Worm (Caenorhabditis elegans) whole organism, mixed stage, embryonic: ENCODE measurements around the gene trpp-4.

Experiments
- bed-3 ChIP-seq: fragments of 200-800 bp; sonication (Bioruptor generic); optimal IDR thresholded peaks from 3 replicates; lab custom pipeline; 2018; ENCODE audit warnings: mild to moderate bottlenecking, missing genetic modification characterization, moderate library complexity, missing compliant biosample characterization
- blmp-1 ChIP-seq: fragments of 150-350 bp; optimal IDR thresholded peaks from 2 replicates; lab custom pipeline; 2014; ENCODE audit warnings: missing biosample characterization, missing genetic modification characterization
- ceh-39 ChIP-seq: fragments of 150-350 bp; optimal IDR thresholded peaks from 2 replicates; lab custom pipeline; 2014; ENCODE audit warnings: missing biosample characterization, missing genetic modification characterization
- ceh-43 ChIP-seq: fragments of 200-800 bp; sonication (Bioruptor generic); optimal IDR thresholded peaks from 2 replicates; lab custom pipeline; 2018; ENCODE audit warnings: mild to moderate bottlenecking, missing genetic modification characterization, moderate library complexity, missing compliant biosample characterization
- ceh-83 ChIP-seq: fragments of 200-800 bp; sonication (Bioruptor generic); optimal IDR thresholded peaks from 2 replicates; lab custom pipeline; 2018; ENCODE audit warnings: mild to moderate bottlenecking, missing genetic modification characterization, missing compliant biosample characterization
- ces-1 ChIP-seq: fragments of 150-350 bp; optimal IDR thresholded peaks from 2 replicates; lab custom pipeline; 2014; ENCODE audit warnings: missing biosample characterization, missing genetic modification reagents, missing genetic modification characterization
- cnd-1 ChIP-seq: fragments of 200-800 bp; sonication (Bioruptor generic); optimal IDR thresholded peaks from 2 replicates; lab custom pipeline; 2018; ENCODE audit warnings: mild to moderate bottlenecking, missing genetic modification characterization, missing compliant biosample characterization
- drap-1 ChIP-seq: fragments of 200-800 bp; sonication (Bioruptor generic); optimal IDR thresholded peaks from 3 replicates; lab custom pipeline; 2018; ENCODE audit warnings: mild to moderate bottlenecking, missing genetic modification characterization, missing compliant biosample characterization
- elt-1 ChIP-seq: sonication (generic microtip); optimal IDR thresholded peaks from 2 replicates; lab custom pipeline; 2017; ENCODE audit warnings: missing genetic modification characterization, mild to moderate bottlenecking, missing compliant biosample characterization, antibody characterized with exemption, moderate library complexity, borderline replicate concordance; ENCODE audit not compliant: insufficient read depth
- elt-3 ChIP-seq: fragments of 150-350 bp; optimal IDR thresholded peaks from 2 replicates; lab custom pipeline; 2014; ENCODE audit warnings: missing biosample characterization, missing genetic modification characterization
- flh-1 ChIP-seq: fragments of 200-800 bp; sonication (Bioruptor generic); optimal IDR thresholded peaks from 2 replicates; lab custom pipeline; 2018; ENCODE audit warnings: mild to moderate bottlenecking, missing genetic modification characterization, moderate library complexity, missing compliant biosample characterization
- ham-2 ChIP-seq: fragments of 200-800 bp; sonication (Bioruptor generic); optimal IDR thresholded peaks from 2 replicates; lab custom pipeline; 2018; ENCODE audit warnings: mild to moderate bottlenecking, missing genetic modification characterization, missing compliant biosample characterization
- hlh-1 ChIP-seq: fragments of 150-350 bp; optimal IDR thresholded peaks from 2 replicates; lab custom pipeline; 2014; ENCODE audit warnings: missing biosample characterization, missing genetic modification reagents, missing genetic modification characterization
- lin-13 ChIP-seq: fragments of 150-350 bp; optimal IDR thresholded peaks from 2 replicates; lab custom pipeline; 2014; ENCODE audit warnings: missing biosample characterization, missing genetic modification characterization
- lin-32 ChIP-seq: fragments of 200-800 bp; sonication (Bioruptor generic); optimal IDR thresholded peaks from 2 replicates; lab custom pipeline; 2018; ENCODE audit warnings: mild to moderate bottlenecking, missing genetic modification characterization, missing compliant biosample characterization
- lsy-2 ChIP-seq: fragments of 150-350 bp; optimal IDR thresholded peaks from 2 replicates; lab custom pipeline; 2014; ENCODE audit warnings: missing biosample characterization, missing genetic modification characterization
- mab-5 ChIP-seq: fragments of 150-350 bp; optimal IDR thresholded peaks from 2 replicates; lab custom pipeline; 2014; ENCODE audit warnings: missing biosample characterization, missing genetic modification characterization
- mep-1 ChIP-seq: fragments of 150-350 bp; optimal IDR thresholded peaks from 2 replicates; lab custom pipeline; 2017; ENCODE audit warnings: missing biosample characterization, missing genetic modification reagents, missing genetic modification characterization, inconsistent platforms
- mls-2 ChIP-seq: sonication (generic microtip); optimal IDR thresholded peaks from 2 replicates; lab custom pipeline; 2016; ENCODE audit warnings: mild to moderate bottlenecking, missing genetic modification characterization, moderate library complexity, missing compliant biosample characterization
- nhr-12 ChIP-seq: fragments of 150-350 bp; optimal IDR thresholded peaks from 2 replicates; lab custom pipeline; 2014; ENCODE audit warnings: missing biosample characterization, missing genetic modification characterization
- nhr-2 ChIP-seq: fragments of 150-350 bp; optimal IDR thresholded peaks from 2 replicates; lab custom pipeline; 2014; ENCODE audit warnings: missing biosample characterization, missing genetic modification characterization
- nhr-237 ChIP-seq: fragments of 150-350 bp; optimal IDR thresholded peaks from 2 replicates; lab custom pipeline; 2014; ENCODE audit warnings: missing biosample characterization, missing genetic modification characterization
- pha-4 ChIP-seq: fragments of 150-350 bp; optimal IDR thresholded peaks from 2 replicates; lab custom pipeline; 2018; ENCODE audit warnings: missing biosample characterization, missing genetic modification reagents, missing genetic modification characterization
- sem-2 ChIP-seq: fragments of 200-800 bp; sonication (Bioruptor generic); optimal IDR thresholded peaks from 2 replicates; lab custom pipeline; 2018; ENCODE audit warnings: mild to moderate bottlenecking, missing genetic modification characterization, missing compliant biosample characterization
- snpc-4 ChIP-seq: fragments of 150-350 bp; optimal IDR thresholded peaks from 2 replicates; lab custom pipeline; 2014; ENCODE audit warnings: missing biosample characterization, missing genetic modification characterization
- sptf-1 ChIP-seq: sonication (generic microtip); optimal IDR thresholded peaks from 2 replicates; lab custom pipeline; 2017; ENCODE audit warnings: mild to moderate bottlenecking, missing genetic modification characterization, moderate library complexity, missing compliant biosample characterization
- tbx-8 ChIP-seq: fragments of 200-800 bp; sonication (Bioruptor generic); optimal IDR thresholded peaks from 2 replicates; lab custom pipeline; 2018; ENCODE audit warnings: mild to moderate bottlenecking, missing genetic modification characterization, moderate library complexity, missing compliant biosample characterization
- unc-120 ChIP-seq: sonication (generic microtip); optimal IDR thresholded peaks from 2 replicates; lab custom pipeline; 2017; ENCODE audit warnings: missing genetic modification characterization, missing compliant biosample characterization; ENCODE audit not compliant: poor library complexity, severe bottlenecking
- unc-39 ChIP-seq: fragments of 150-350 bp; optimal IDR thresholded peaks from 2 replicates; lab custom pipeline; 2014; ENCODE audit warnings: missing biosample characterization, missing genetic modification characterization
- unc-62 ChIP-seq: fragments of 150-350 bp; optimal IDR thresholded peaks from 2 replicates; lab custom pipeline; 2014; ENCODE audit warnings: missing biosample characterization, missing genetic modification reagents, missing genetic modification characterization
- zip-8 ChIP-seq: fragments of 150-350 bp; optimal IDR thresholded peaks from 2 replicates; lab custom pipeline; 2014; ENCODE audit warnings: missing biosample characterization, missing genetic modification characterization

trpp-4 gene

ce11 chrV:9386143-9386542 lies 14.0 kb upstream of the trpp-4 start, which contains the start of gene hum-2:
Gene hum-2, plus strand, starts transcription at chrV:9386175.
- no peak for TF ChIP-seq lsy-2 (tag; lab: Kevin White, UChicago)
- TF ChIP-seq ces-1, result no peak
- TF ChIP-seq hlh-1 (tag; lab: Kevin White, UChicago), result no peak
- no peak for TF ChIP-seq ceh-43
- TF ChIP-seq lin-32 (GFP tag; lab: Kevin White, UChicago), result no peak
- no peak for TF ChIP-seq unc-62
- TF ChIP-seq sptf-1, result no peak

DNA sequence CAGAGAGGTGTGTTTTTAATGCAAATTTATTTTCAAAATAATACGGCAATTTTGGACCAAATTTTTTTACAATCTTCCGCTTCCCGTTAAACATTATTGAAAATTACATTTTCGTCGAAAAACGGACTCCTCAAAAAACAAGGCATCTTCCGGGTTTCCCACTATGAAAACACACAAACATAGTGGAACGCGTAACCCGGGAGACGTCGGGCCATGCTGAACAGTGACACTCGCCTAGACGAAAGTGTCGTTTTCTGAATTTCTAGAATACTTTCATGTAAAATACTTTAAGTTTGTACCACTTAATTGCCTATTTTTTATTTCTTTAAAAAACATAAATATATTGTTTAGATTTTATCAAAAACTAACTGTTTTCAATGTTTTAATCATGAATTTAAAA lies 8.2 kb upstream of the trpp-4 start:
- no peak for TF ChIP-seq mab-5 (tag; lab: Kevin White, UChicago)
- TF ChIP-seq unc-39, result no peak
- TF ChIP-seq lsy-2 (tag; lab: Kevin White, UChicago), result no peak
- no peak for TF ChIP-seq bed-3 (GFP tag; lab: Kevin White, UChicago)
- TF ChIP-seq ces-1, result no peak
- no peak for TF ChIP-seq nhr-2 (tag; lab: Kevin White, UChicago)
- TF ChIP-seq sem-2 (GFP tag; lab: Kevin White, UChicago), result no peak
- TF ChIP-seq hlh-1 (tag; lab: Kevin White, UChicago), result no peak
- no peak for TF ChIP-seq elt-1
- no peak for TF ChIP-seq ham-2 (GFP tag; lab: Kevin White, UChicago)
- TF ChIP-seq drap-1 (GFP tag; lab: Kevin White, UChicago), result no peak
- TF ChIP-seq nhr-237 (tag; lab: Kevin White, UChicago), result no peak

DNA sequence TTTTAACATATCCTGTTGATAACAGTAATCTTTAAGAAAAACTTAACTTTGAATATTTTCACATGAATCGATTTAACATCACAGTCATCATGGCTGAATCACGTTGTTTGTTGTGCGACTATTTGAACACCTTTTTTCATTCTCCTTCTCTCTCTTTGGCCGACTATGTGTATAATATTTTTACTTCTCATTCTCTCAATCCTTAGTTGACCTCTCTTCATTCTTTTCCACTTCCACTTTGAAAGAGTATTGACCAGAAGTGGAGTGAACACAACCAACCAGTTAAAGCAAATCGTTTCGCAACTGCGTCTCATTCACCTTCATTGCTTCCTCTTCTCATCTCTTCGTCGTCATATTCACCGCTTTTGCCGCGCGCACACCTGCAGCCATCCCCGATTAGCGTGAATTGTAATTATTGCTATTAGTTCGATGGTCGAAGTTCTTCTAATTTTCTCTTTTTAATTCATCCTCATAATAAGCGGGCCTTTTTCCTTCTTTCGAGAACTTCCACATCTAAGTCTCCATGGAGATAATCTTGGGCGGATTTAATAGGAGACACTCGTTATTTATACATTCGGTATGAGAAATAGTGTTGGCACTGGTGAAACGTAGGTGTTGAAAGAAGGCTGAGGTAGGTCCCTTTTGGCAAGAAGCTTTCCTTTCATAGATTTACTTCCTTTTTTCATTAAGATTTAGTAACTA lies 5.0 kb upstream of the trpp-4 start:
- peak; percentile 45 for TF ChIP-seq ceh-43
- TF ChIP-seq mls-2, result peak; percentile 51
- peak; percentile 90 for TF ChIP-seq ham-2 (GFP tag; lab: Kevin White, UChicago)
- no peak for TF ChIP-seq elt-1

DNA sequence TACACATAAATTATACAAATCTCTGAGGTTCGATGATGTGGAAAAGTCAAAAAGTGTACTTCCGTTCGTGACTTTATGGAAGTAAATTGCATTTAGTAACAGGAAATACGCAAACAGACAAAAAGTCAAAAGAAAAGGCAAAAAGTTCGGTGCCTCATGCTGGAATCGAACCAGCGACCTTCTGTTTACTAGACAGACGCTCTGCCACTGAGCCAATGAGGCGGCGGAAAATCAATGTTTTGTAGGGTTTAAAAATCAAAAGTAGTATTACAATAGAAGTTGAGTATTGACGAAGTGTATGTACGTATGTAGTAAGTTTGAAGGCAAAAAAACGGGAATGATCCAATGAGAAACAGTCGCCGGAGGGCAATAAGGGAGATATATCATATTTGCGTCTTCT lies 6.8 kb downstream of the trpp-4 start:
- no peak for TF ChIP-seq blmp-1 (tag; lab: Kevin White, UChicago)
- TF ChIP-seq sem-2 (GFP tag; lab: Kevin White, UChicago), result no peak
- no peak for TF ChIP-seq zip-8 (tag; lab: Kevin White, UChicago)
- no peak for TF ChIP-seq tbx-8 (GFP tag; lab: Kevin White, UChicago)
- TF ChIP-seq ces-1, result no peak
- TF ChIP-seq mab-5 (tag; lab: Kevin White, UChicago), result no peak
- TF ChIP-seq mep-1 (tag; lab: Kevin White, UChicago), result no peak
- no peak for TF ChIP-seq lin-32 (GFP tag; lab: Kevin White, UChicago)
- no peak for TF ChIP-seq lin-13 (tag; lab: Kevin White, UChicago)
- no peak for TF ChIP-seq nhr-237 (tag; lab: Kevin White, UChicago)
- TF ChIP-seq sptf-1, result no peak
- TF ChIP-seq cnd-1 (tag; lab: Kevin White, UChicago), result no peak
- no peak for TF ChIP-seq ceh-83
- no peak for TF ChIP-seq snpc-4 (tag; lab: Kevin White, UChicago)
- TF ChIP-seq pha-4, result no peak
- TF ChIP-seq hlh-1 (tag; lab: Kevin White, UChicago), result no peak
- no peak for TF ChIP-seq unc-120 (tag; lab: Kevin White, UChicago)
- no peak for TF ChIP-seq nhr-12 (tag; lab: Kevin White, UChicago)
- no peak for TF ChIP-seq drap-1 (GFP tag; lab: Kevin White, UChicago)

- no peak for TF ChIP-seq bed-3 (GFP tag; lab: Kevin White, UChicago)
- no peak for TF ChIP-seq ceh-39 (tag; lab: Kevin White, UChicago)
- no peak for TF ChIP-seq unc-39
- TF ChIP-seq flh-1 (GFP tag; lab: Kevin White, UChicago), result no peak
- no peak for TF ChIP-seq elt-3
- TF ChIP-seq ces-1, result peak; percentile 21
- TF ChIP-seq, all 35 proteins: peak for 1
Observed at ce11 chrV:9408869-9409268, 8.7 kb downstream of the trpp-4 start.
